Fruit fly (Drosophila melanogaster) whole organism, embryonic: ENCODE results near the gene cnc.

Experiments
- ATbp ChIP-seq: fragments of 200-800 bp; sonication (Bioruptor generic); optimal IDR thresholded peaks from 2 replicates; lab custom pipeline; 2017; ENCODE audit warnings: missing biosample characterization, mild to moderate bottlenecking, missing genetic modification characterization, missing genetic modification reagents
- Ada2b ChIP-seq: fragments of 200-800 bp; sonication (Bioruptor generic); IDR thresholded peaks from 2 replicates; pipeline ENCODE4 v1.3.6; 2022; ENCODE audit warnings: missing biosample characterization, missing genetic modification characterization
- Atf-2 ChIP-seq: fragments of 200-800 bp; sonication (Bioruptor generic); optimal IDR thresholded peaks from 2 replicates; lab custom pipeline; 2016; ENCODE audit warnings: missing biosample characterization, missing genetic modification characterization
- B-H1 ChIP-seq: fragments of 200-800 bp; sonication (Bioruptor generic); IDR thresholded peaks from 3 replicates; pipeline ENCODE4 v1.3.6; 2022; ENCODE audit warnings: missing biosample characterization, missing genetic modification characterization
- CG10959 ChIP-seq: fragments of 200-800 bp; sonication (Bioruptor generic); IDR thresholded peaks from 2 replicates; pipeline ENCODE4 v1.3.6; 2022; ENCODE audit warnings: missing biosample characterization, missing genetic modification characterization
- CG11456 ChIP-seq: fragments of 200-800 bp; sonication (Bioruptor generic); IDR thresholded peaks from 3 replicates; pipeline ENCODE4 v1.3.6; 2022; ENCODE audit warnings: missing biosample characterization, missing genetic modification characterization
- CG11696 ChIP-seq: fragments of 200-800 bp; sonication (Bioruptor generic); IDR thresholded peaks from 2 replicates; pipeline ENCODE4 v1.3.6; 2022; ENCODE audit warnings: missing biosample characterization, missing genetic modification characterization
- CG12391 ChIP-seq: fragments of 200-800 bp; sonication (Bioruptor generic); optimal IDR thresholded peaks from 3 replicates; lab custom pipeline; 2018; ENCODE audit warnings: missing biosample characterization, mild to moderate bottlenecking, missing genetic modification characterization, moderate library complexity
- CG13624 ChIP-seq: fragments of 200-800 bp; sonication (Bioruptor generic); optimal IDR thresholded peaks from 2 replicates; lab custom pipeline; 2016; ENCODE audit warnings: missing biosample characterization, missing genetic modification characterization
- CG14050 ChIP-seq: fragments of 200-800 bp; sonication (Bioruptor generic); IDR thresholded peaks from 3 replicates; pipeline ENCODE4 v1.3.6; 2022; ENCODE audit warnings: missing biosample characterization, missing genetic modification characterization
- CG18599 ChIP-seq: fragments of 200-800 bp; sonication (Bioruptor generic); optimal IDR thresholded peaks from 3 replicates; lab custom pipeline; 2017; ENCODE audit warnings: missing biosample characterization, missing genetic modification characterization, mild to moderate bottlenecking, moderate library complexity, missing genetic modification reagents
- CG2199 ChIP-seq: fragments of 200-800 bp; sonication (Bioruptor generic); IDR thresholded peaks from 3 replicates; pipeline ENCODE4 v1.3.6; 2022; ENCODE audit warnings: missing biosample characterization, missing genetic modification characterization
- CG2678 ChIP-seq: fragments of 200-800 bp; sonication (Bioruptor generic); optimal IDR thresholded peaks from 3 replicates; lab custom pipeline; 2019; ENCODE audit warnings: missing biosample characterization, mild to moderate bottlenecking, missing genetic modification characterization, moderate library complexity
- CG30403 ChIP-seq: fragments of 200-800 bp; sonication (Bioruptor generic); optimal IDR thresholded peaks from 3 replicates; lab custom pipeline; 2016; ENCODE audit warnings: missing biosample characterization, missing genetic modification characterization
- CG31388 ChIP-seq: fragments of 200-800 bp; sonication (Bioruptor generic); optimal IDR thresholded peaks from 2 replicates; lab custom pipeline; 2016; ENCODE audit warnings: missing biosample characterization, missing genetic modification characterization
- CG34224 ChIP-seq: fragments of 200-800 bp; sonication (Bioruptor generic); IDR thresholded peaks from 3 replicates; pipeline ENCODE4 v1.3.6; 2022; ENCODE audit warnings: missing biosample characterization, missing genetic modification characterization; ENCODE audit not compliant: partially characterized antibody
- CG3726 ChIP-seq: fragments of 200-800 bp; sonication (Bioruptor generic); IDR thresholded peaks from 3 replicates; pipeline ENCODE4, ENCODE4 v1.3.6; 2022; ENCODE audit warnings: missing biosample characterization, missing genetic modification characterization
- CG7357 ChIP-seq: fragments of 200-800 bp; sonication (Bioruptor generic); IDR thresholded peaks from 3 replicates; pipeline ENCODE4 v1.3.6; 2022; ENCODE audit warnings: missing biosample characterization, missing genetic modification characterization
- CG7745 ChIP-seq: fragments of 200-800 bp; sonication (Bioruptor generic); optimal IDR thresholded peaks from 2 replicates; lab custom pipeline; 2018; ENCODE audit warnings: missing biosample characterization, mild to moderate bottlenecking, missing genetic modification characterization, moderate library complexity
- CG8765 ChIP-seq: fragments of 200-800 bp; sonication (Bioruptor generic); IDR thresholded peaks from 2 replicates; pipeline ENCODE4 v1.3.6; 2022; ENCODE audit warnings: missing biosample characterization, missing genetic modification characterization
- CG9797 ChIP-seq: fragments of 200-800 bp; sonication (Bioruptor generic); optimal IDR thresholded peaks from 3 replicates; lab custom pipeline; 2018; ENCODE audit warnings: missing biosample characterization, mild to moderate bottlenecking, missing genetic modification characterization
- CHES-1-like ChIP-seq: fragments of 200-800 bp; sonication (Bioruptor generic); optimal IDR thresholded peaks from 2 replicates; lab custom pipeline; 2016; ENCODE audit warnings: missing biosample characterization, missing genetic modification characterization
- Dbx ChIP-seq: fragments of 200-800 bp; sonication (Bioruptor generic); IDR thresholded peaks from 3 replicates; pipeline ENCODE4 v1.3.6; 2022; ENCODE audit warnings: missing biosample characterization, missing genetic modification characterization
- E2f1 ChIP-seq: fragments of 200-800 bp; sonication (Bioruptor generic); IDR thresholded peaks from 2 replicates; pipeline ENCODE4 v1.3.6; 2022; ENCODE audit warnings: missing biosample characterization, missing genetic modification characterization
- Elba2 ChIP-seq: fragments of 200-800 bp; sonication (Bioruptor generic); optimal IDR thresholded peaks from 3 replicates; lab custom pipeline; 2016; ENCODE audit warnings: missing biosample characterization, missing genetic modification characterization
- Hr51 ChIP-seq, 2 experiments: fragments of 200-800 bp; sonication (Bioruptor generic); optimal IDR thresholded peaks; 2 replicates in 1 of 2; 3 replicates in 1 of 2; lab custom pipeline; 2016 to 2018; ENCODE audit warnings: missing biosample characterization in 2 of 2, missing genetic modification characterization in 2 of 2, mild to moderate bottlenecking in 1 of 2, moderate library complexity in 1 of 2
- Hr78 ChIP-seq, 2 experiments: fragments of 200-800 bp in 1 of 2; fragments of >200 bp in 1 of 2; sonication (Bioruptor generic) in 1 of 2; optimal IDR thresholded peaks; 2 replicates each; lab custom pipeline; 2017 to 2019; ENCODE audit warnings: missing biosample characterization in 2 of 2, missing genetic modification characterization in 2 of 2, mild to moderate bottlenecking in 1 of 2, moderate library complexity in 1 of 2
- MESR4 ChIP-seq: fragments of 200-800 bp; sonication (Bioruptor generic); optimal IDR thresholded peaks from 2 replicates; lab custom pipeline; 2018; ENCODE audit warnings: missing biosample characterization, mild to moderate bottlenecking, missing genetic modification characterization, moderate library complexity
- Med ChIP-seq: fragments of 200-800 bp; sonication (Bioruptor generic); peaks from one replicate; lab custom pipeline; 2016; ENCODE audit warnings: missing biosample characterization, missing genetic modification characterization, mild to moderate bottlenecking, inconsistent platforms, moderate library complexity
- Mrtf ChIP-seq: fragments of 200-800 bp; sonication (Bioruptor generic); IDR thresholded peaks from 3 replicates; pipeline ENCODE4 v1.3.6; 2022; ENCODE audit warnings: missing biosample characterization, missing genetic modification characterization
- Xrp1 ChIP-seq: fragments of 200-800 bp; sonication (Bioruptor generic); IDR thresholded peaks from 2 replicates; pipeline ENCODE4 v1.3.6; 2022; ENCODE audit warnings: missing biosample characterization, missing genetic modification characterization
- abd-A ChIP-seq: fragments of 200-800 bp; sonication (Bioruptor generic); optimal IDR thresholded peaks from 3 replicates; lab custom pipeline; 2019; ENCODE audit warnings: missing biosample characterization, mild to moderate bottlenecking, missing genetic modification characterization, moderate library complexity
- bsh ChIP-seq, 2 experiments: fragments of 200-800 bp; sonication (Bioruptor generic); optimal IDR thresholded peaks; 2 replicates each; lab custom pipeline; 2017 to 2018; ENCODE audit warnings: mild to moderate bottlenecking in 2 of 2, missing biosample characterization in 2 of 2, missing genetic modification characterization in 2 of 2, moderate library complexity in 1 of 2
- btn ChIP-seq: fragments of 200-800 bp; sonication (Bioruptor generic); optimal IDR thresholded peaks from 2 replicates; lab custom pipeline; 2016; ENCODE audit warnings: missing biosample characterization, missing genetic modification characterization
- cg ChIP-seq: fragments of 200-800 bp; sonication (Bioruptor generic); optimal IDR thresholded peaks from 3 replicates; lab custom pipeline; 2019; ENCODE audit warnings: missing biosample characterization, mild to moderate bottlenecking, missing genetic modification characterization, moderate library complexity
- croc ChIP-seq: fragments of 200-800 bp; sonication (Bioruptor generic); conservative IDR thresholded peaks from 3 replicates; pipeline ENCODE4 v1.3.6; 2022; ENCODE audit warnings: missing biosample characterization, missing genetic modification characterization
- fd102C ChIP-seq: fragments of 200-800 bp; sonication (Bioruptor generic); optimal IDR thresholded peaks from 2 replicates; lab custom pipeline; 2018; ENCODE audit warnings: missing biosample characterization, mild to moderate bottlenecking, missing genetic modification characterization, moderate library complexity
- gro ChIP-seq: fragments of 200-800 bp; sonication (Bioruptor generic); optimal IDR thresholded peaks from 2 replicates; lab custom pipeline; 2016; ENCODE audit warnings: missing biosample characterization, missing genetic modification characterization
- h ChIP-seq: fragments of >200 bp; optimal IDR thresholded peaks from 2 replicates; lab custom pipeline; 2017
- lmd ChIP-seq: fragments of 200-800 bp; sonication (Bioruptor generic); IDR thresholded peaks from 2 replicates; pipeline ENCODE4 v1.3.6; 2022; ENCODE audit warnings: missing biosample characterization, missing genetic modification characterization
- peb ChIP-seq: fragments of 200-800 bp; sonication (Bioruptor generic); IDR thresholded peaks from 2 replicates; pipeline ENCODE4 v1.3.6; 2022; ENCODE audit warnings: missing biosample characterization, missing genetic modification characterization
- psq ChIP-seq: fragments of 200-800 bp; sonication (Bioruptor generic); optimal IDR thresholded peaks from 2 replicates; lab custom pipeline; 2017; ENCODE audit warnings: missing biosample characterization, missing genetic modification characterization
- ranshi ChIP-seq: fragments of 200-800 bp; sonication (Bioruptor generic); IDR thresholded peaks from 2 replicates; pipeline ENCODE4 v1.3.6; 2022; ENCODE audit warnings: missing biosample characterization, missing genetic modification characterization
- salm ChIP-seq: fragments of 200-800 bp; sonication (Bioruptor generic); optimal IDR thresholded peaks from 2 replicates; lab custom pipeline; 2018; ENCODE audit warnings: missing biosample characterization, mild to moderate bottlenecking, missing genetic modification characterization
- sens ChIP-seq: fragments of 200-800 bp; sonication (Bioruptor generic); peaks from one replicate; lab custom pipeline; 2016; ENCODE audit warnings: missing biosample characterization, missing genetic modification characterization
- slbo ChIP-seq: fragments of 200-800 bp; sonication (Bioruptor generic); IDR thresholded peaks from 2 replicates; pipeline ENCODE4 v1.3.6; 2022; ENCODE audit warnings: missing biosample characterization, missing genetic modification characterization
- vfl ChIP-seq: fragments of 200-800 bp; sonication (Bioruptor generic); optimal IDR thresholded peaks from 2 replicates; lab custom pipeline; 2016; ENCODE audit warnings: missing biosample characterization, missing genetic modification characterization
- yki ChIP-seq: fragments of >200 bp; optimal IDR thresholded peaks from 3 replicates; lab custom pipeline; 2018
- zf30C ChIP-seq: fragments of 200-800 bp; sonication (Bioruptor generic); optimal IDR thresholded peaks from 3 replicates; lab custom pipeline; 2018; ENCODE audit warnings: missing biosample characterization, mild to moderate bottlenecking, missing genetic modification characterization

The cnc gene

dm6 chr3R:23157664-23158151 lies 68.8 kb downstream of the cnc start, which contains the start of gene unk (continued):
- TF ChIP-seq MESR4 (GFP tag; lab: Kevin White, UChicago) (peak; percentile 73), btn (GFP tag; lab: Kevin White, UChicago) (no peak), Hr51 (GFP tag; optimal IDR thresholded peaks at IDR 0.05; lab: Kevin White, UChicago) (no peak), peb (no peak), CG11456 (GFP tag; lab: Robert Waterston, UW) (no peak; the same call in 1 of the 3 replicates), abd-A (tag; lab: Kevin White, UChicago) (no peak), salm (no peak), lmd (GFP tag; lab: Robert Waterston, UW) (no peak; the same call in 1 of the 2 replicates), CG31388 (GFP tag; lab: Kevin White, UChicago) (no peak), CG13624 (GFP tag; lab: Kevin White, UChicago) (no peak), slbo (GFP tag; lab: Robert Waterston, UW) (peak; percentile 72), CG8765 (GFP tag; lab: Robert Waterston, UW) (no peak), E2f1 (GFP tag; lab: Robert Waterston, UW) (peak; percentile 75), Mrtf (GFP tag; lab: Robert Waterston, UW) (no peak), bsh (GFP tag; optimal IDR thresholded peaks at IDR 0.05; lab: Kevin White, UChicago) (no peak), Med (GFP tag; lab: Kevin White, UChicago) (peak; percentile 86), sens (GFP tag; lab: Kevin White, UChicago) (peak; percentile 80), CG2678 (tag; lab: Kevin White, UChicago) (no peak), CG2199 (GFP tag; lab: Robert Waterston, UW) (peak; percentile 65; the same call in 1 of the 3 replicates), yki (lab: Kevin White, UChicago) (no peak), CG18599 (GFP tag; lab: Kevin White, UChicago) (no peak), ATbp (GFP tag; lab: Kevin White, UChicago) (no peak), CG7357 (no peak), Hr78 (GFP tag; optimal IDR thresholded peaks at IDR 0.05; lab: Kevin White, UChicago) (no peak), CG12391 (peak; percentile 23), gro (GFP tag; lab: Kevin White, UChicago) (peak; percentile 54), zf30C (no peak), fd102C (GFP tag; lab: Kevin White, UChicago) (no peak), CG9797 (GFP tag; lab: Kevin White, UChicago) (peak; percentile 51), CG34224 (peak; percentile 98), Xrp1 (GFP tag; lab: Robert Waterston, UW) (0 out of 2 replicates have a peak, but pooled peaks have one; percentile 16), CG7745 (tag; lab: Kevin White, UChicago) (no peak), Ada2b (no peak), Atf-2 (GFP tag; lab: Kevin White, UChicago) (no peak), CG3726 (no peak), psq (no peak), B-H1 (GFP tag; lab: Robert Waterston, UW) (no peak), CHES-1-like (peak; percentile 48), h (lab: Kevin White, UChicago) (no peak), ranshi (GFP tag; lab: Robert Waterston, UW) (no peak), CG30403 (no peak), croc (GFP tag; lab: Robert Waterston, UW) (no peak), CG14050 (no peak), CG10959 (no peak), Dbx (GFP tag; lab: Robert Waterston, UW) (peak; percentile 52), vfl (GFP tag; lab: Kevin White, UChicago) (no peak), CG11696 (GFP tag; lab: Robert Waterston, UW) (no peak), Elba2 (GFP tag; lab: Kevin White, UChicago) (peak; percentile 32), cg (no peak)
